Worm (Caenorhabditis elegans) whole organism, young adult: ENCODE results near the gene erh-2.

Experiments
- dpl-1 ChIP-seq: fragments of 150-350 bp; optimal IDR thresholded peaks from 2 replicates; lab custom pipeline; 2014; ENCODE audit warnings: missing biosample characterization, missing genetic modification reagents, missing genetic modification characterization
- mcd-1 ChIP-seq: fragments of 200-800 bp; sonication (Bioruptor generic); IDR thresholded peaks from 2 replicates; pipeline ENCODE4 v1.3.6; 2022; ENCODE audit warnings: missing genetic modification reagents, missing genetic modification characterization, missing compliant biosample characterization

- no peak for TF ChIP-seq mcd-1 (GFP tag; lab: Robert Waterston, UW)
- no peak for TF ChIP-seq dpl-1
Measured at ce11 chrIII:4603837-4604236, 10.8 kb downstream of the erh-2 start.
